Fruit fly (Drosophila melanogaster) whole organism, pupa: ENCODE results near the gene Bap111.

ENCODE experiments used
- CG10348 ChIP-seq: fragments of 200-800 bp; sonication (Bioruptor generic); IDR thresholded peaks from 2 replicates; pipeline ENCODE4 v1.3.6; 2022; ENCODE audit warnings: missing biosample characterization, missing genetic modification characterization
- CG12605 ChIP-seq: fragments of 200-800 bp; sonication (Bioruptor generic); IDR thresholded peaks from 2 replicates; pipeline ENCODE4 v1.3.6; 2022; ENCODE audit warnings: missing biosample characterization, missing genetic modification characterization
- CG13204 ChIP-seq: fragments of 200-800 bp; sonication (Bioruptor generic); optimal IDR thresholded peaks from 2 replicates; lab custom pipeline; 2018; ENCODE audit warnings: missing biosample characterization, mild to moderate bottlenecking, missing genetic modification characterization, moderate library complexity
- CG14655 ChIP-seq: fragments of 200-800 bp; sonication (Bioruptor generic); optimal IDR thresholded peaks from 3 replicates; lab custom pipeline; 2017; ENCODE audit warnings: mild to moderate bottlenecking, missing biosample characterization, missing genetic modification reagents, missing genetic modification characterization
- CG15710 ChIP-seq: fragments of 200-800 bp; sonication (Bioruptor generic); optimal IDR thresholded peaks from 2 replicates; lab custom pipeline; 2018; ENCODE audit warnings: missing biosample characterization, mild to moderate bottlenecking, missing genetic modification characterization, moderate library complexity
- CG17806 ChIP-seq: fragments of 200-800 bp; sonication (Bioruptor generic); optimal IDR thresholded peaks from 2 replicates; lab custom pipeline; 2018; ENCODE audit warnings: missing biosample characterization, mild to moderate bottlenecking, missing genetic modification characterization, moderate library complexity
- CG32121 ChIP-seq: fragments of 200-800 bp; sonication (Bioruptor generic); IDR thresholded peaks from 2 replicates; pipeline ENCODE4 v1.3.6; 2022; ENCODE audit warnings: missing biosample characterization, missing genetic modification characterization
- CG34367 ChIP-seq: fragments of 200-800 bp; sonication (Bioruptor generic); optimal IDR thresholded peaks from 2 replicates; lab custom pipeline; 2018; ENCODE audit warnings: missing biosample characterization, mild to moderate bottlenecking, missing genetic modification characterization
- CG4496 ChIP-seq: fragments of 200-800 bp; sonication (Bioruptor generic); IDR thresholded peaks from 3 replicates; pipeline ENCODE4 v1.3.6; 2022; ENCODE audit warnings: missing biosample characterization, missing genetic modification characterization
- CG8159 ChIP-seq: fragments of 200-800 bp; sonication (Bioruptor generic); optimal IDR thresholded peaks from 3 replicates; lab custom pipeline; 2018; ENCODE audit warnings: missing biosample characterization, mild to moderate bottlenecking, missing genetic modification characterization, moderate library complexity
- CG8301 ChIP-seq: fragments of 200-800 bp; sonication (Bioruptor generic); optimal IDR thresholded peaks from 2 replicates; lab custom pipeline; 2018; ENCODE audit warnings: missing biosample characterization, mild to moderate bottlenecking, missing genetic modification characterization
- CG9948 ChIP-seq: fragments of 200-800 bp; sonication (Bioruptor generic); optimal IDR thresholded peaks from 2 replicates; lab custom pipeline; 2018; ENCODE audit warnings: missing biosample characterization, mild to moderate bottlenecking, missing genetic modification characterization, moderate library complexity
- D1 ChIP-seq: fragments of 200-800 bp; sonication (Bioruptor generic); optimal IDR thresholded peaks from 2 replicates; lab custom pipeline; 2018; ENCODE audit warnings: missing biosample characterization, mild to moderate bottlenecking, missing genetic modification characterization, moderate library complexity
- EcR ChIP-seq: fragments of 200-800 bp; sonication (Bioruptor generic); optimal IDR thresholded peaks from 3 replicates; lab custom pipeline; 2019; ENCODE audit warnings: missing biosample characterization, missing genetic modification characterization, mild to moderate bottlenecking, moderate library complexity, missing genetic modification reagents
- Ets98B ChIP-seq: fragments of 200-800 bp; sonication (Bioruptor generic); IDR thresholded peaks from 2 replicates; pipeline ENCODE4 v1.3.6; 2022; ENCODE audit warnings: missing biosample characterization, missing genetic modification characterization
- Pif1A ChIP-seq: fragments of 200-800 bp; sonication (Bioruptor generic); optimal IDR thresholded peaks from 3 replicates; lab custom pipeline; 2016; ENCODE audit warnings: missing biosample characterization, missing genetic modification characterization
- Pif1B ChIP-seq: fragments of 200-800 bp; sonication (Bioruptor generic); optimal IDR thresholded peaks from 3 replicates; lab custom pipeline; 2016; ENCODE audit warnings: missing biosample characterization, missing genetic modification characterization
- Snoo ChIP-seq: fragments of 200-800 bp; sonication (Bioruptor generic); optimal IDR thresholded peaks from 3 replicates; lab custom pipeline; 2017; ENCODE audit warnings: missing biosample characterization, mild to moderate bottlenecking, missing genetic modification characterization, inconsistent platforms
- fd96Ca ChIP-seq: fragments of 200-800 bp; sonication (Bioruptor generic); IDR thresholded peaks from 3 replicates; pipeline ENCODE4 v1.3.6; 2022; ENCODE audit warnings: missing biosample characterization, missing genetic modification characterization
- gl ChIP-seq: fragments of 200-800 bp; sonication (Bioruptor generic); optimal IDR thresholded peaks from 2 replicates; lab custom pipeline; 2018; ENCODE audit warnings: missing biosample characterization, mild to moderate bottlenecking, missing genetic modification characterization
- rn ChIP-seq: fragments of 200-800 bp; sonication (Bioruptor generic); IDR thresholded peaks from 2 replicates; pipeline ENCODE4 v1.3.6; 2022; ENCODE audit warnings: missing biosample characterization, missing genetic modification characterization

The Bap111 gene

dm6 chrX:9168273-9168672 lies 19.2 kb downstream of the Bap111 start:
- TF ChIP-seq gl (tag; lab: Kevin White, UChicago) (no peak), Ets98B (no peak), CG8301 (tag; lab: Kevin White, UChicago) (no peak), CG15710 (tag; lab: Kevin White, UChicago) (no peak), Pif1A (GFP tag; lab: Kevin White, UChicago) (no peak), fd96Ca (GFP tag; lab: Robert Waterston, UW) (no peak), CG8159 (tag; lab: Kevin White, UChicago) (no peak), EcR (no peak)
- TF ChIP-seq, all 21 proteins: peak for 0

DNA sequence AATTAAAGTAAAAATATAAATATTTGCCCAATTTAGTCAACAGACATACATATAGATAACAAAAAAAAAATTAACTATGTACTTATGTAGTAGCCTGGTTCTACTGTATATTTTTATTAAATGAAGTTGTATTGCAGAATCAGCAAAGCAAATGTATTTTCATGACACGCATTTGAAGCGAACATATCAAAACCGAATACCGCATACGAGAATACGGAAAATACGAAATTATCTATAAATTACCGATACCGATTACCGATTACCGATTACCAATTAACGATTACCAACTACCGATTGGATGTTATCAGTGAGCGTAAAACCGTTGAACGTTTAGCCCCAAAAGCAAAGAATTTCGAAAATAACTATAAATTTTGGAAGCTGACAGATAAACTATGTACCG lies 38.3 kb downstream of the Bap111 start:
- TF ChIP-seq CG10348 (GFP tag; lab: Robert Waterston, UW) = no peak
- TF ChIP-seq, all 21 proteins: peak for 0

DNA sequence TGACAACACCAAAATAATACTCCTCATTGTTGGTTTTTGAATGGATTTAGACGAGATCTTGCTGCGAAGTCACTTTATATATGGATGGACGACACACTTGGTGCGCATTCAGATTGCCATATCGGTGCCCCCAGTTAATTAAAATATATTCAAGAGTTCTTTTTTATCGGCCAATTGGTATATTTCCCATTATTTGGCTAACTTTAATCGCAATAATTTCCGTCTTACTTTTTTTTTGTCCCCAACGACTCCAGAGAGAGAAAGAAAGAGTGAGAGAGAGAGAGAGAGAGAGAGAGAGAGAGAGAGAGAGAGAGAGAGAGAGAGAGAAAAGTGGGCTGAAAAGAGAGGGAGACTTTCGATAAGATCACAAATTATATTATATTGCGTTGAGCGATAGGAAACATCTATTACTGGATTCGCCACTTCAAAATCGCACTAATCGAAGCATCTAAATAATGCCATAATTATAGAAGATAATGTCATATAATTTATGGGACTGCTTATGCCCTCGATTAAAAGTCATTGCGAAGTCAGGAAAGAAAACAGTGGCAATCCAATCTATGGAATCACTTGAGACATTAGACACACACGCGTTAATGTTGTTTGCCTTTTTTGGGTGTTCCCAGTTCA lies 41.6 kb downstream of the Bap111 start, which contains the start of gene CG12115:
CG12115 (minus strand) TSS at position 51 of the 630 bp plus-strand sequence.
- TF ChIP-seq CG15710 (tag; lab: Kevin White, UChicago) (no peak), CG10348 (GFP tag; lab: Robert Waterston, UW) (no peak), EcR (no peak), CG12605 (no peak), D1 (tag; lab: Kevin White, UChicago) (no peak), rn (no peak), CG4496 (GFP tag; lab: Robert Waterston, UW) (no peak), CG34367 (tag; lab: Kevin White, UChicago) (no peak), fd96Ca (GFP tag; lab: Robert Waterston, UW) (no peak), CG9948 (no peak)

- TF ChIP-seq CG9948 (no peak), CG13204 (GFP tag; lab: Kevin White, UChicago) (no peak), CG17806 (tag; lab: Kevin White, UChicago) (no peak), rn (no peak), CG8301 (tag; lab: Kevin White, UChicago) (no peak), D1 (tag; lab: Kevin White, UChicago) (no peak), CG15710 (tag; lab: Kevin White, UChicago) (no peak), fd96Ca (GFP tag; lab: Robert Waterston, UW) (no peak), CG12605 (no peak), Snoo (no peak), CG8159 (tag; lab: Kevin White, UChicago) (no peak), Pif1A (GFP tag; lab: Kevin White, UChicago) (no peak), Pif1B (GFP tag; lab: Kevin White, UChicago) (no peak), CG34367 (tag; lab: Kevin White, UChicago) (no peak), CG4496 (GFP tag; lab: Robert Waterston, UW) (no peak), gl (tag; lab: Kevin White, UChicago) (no peak)
- TF ChIP-seq, all 21 proteins: peak for 0
These were observed 42.2 kb downstream of the Bap111 start, which contains the start of gene CG12057 for dm6 chrX:9191357-9191756. TSS of gene CG12057 (plus strand) at chrX:9191657.

DNA sequence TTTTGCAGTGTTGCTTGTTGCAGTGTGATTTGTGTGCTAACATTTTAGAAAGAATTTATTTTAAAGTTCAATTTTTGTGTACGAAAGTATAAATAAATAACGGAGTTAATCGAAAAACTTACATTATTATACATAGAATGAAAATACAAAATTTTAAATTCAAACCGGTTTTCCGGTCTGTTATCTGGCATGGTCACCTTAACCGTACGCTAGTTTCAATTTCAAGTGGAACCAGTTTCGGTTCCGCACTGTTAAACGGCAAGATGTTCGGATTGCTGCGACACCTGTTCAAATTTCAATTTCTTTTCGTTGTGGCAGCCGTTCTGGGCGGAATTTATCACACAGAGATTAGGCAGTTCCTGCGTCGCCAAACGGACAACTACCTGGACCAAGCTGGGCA lies 43.3 kb downstream of the Bap111 start, which contains the start of gene CG12056:
CG12056 (plus strand) TSS at position 241 of the 400 bp plus-strand sequence.
- TF ChIP-seq CG13204 (GFP tag; lab: Kevin White, UChicago) (no peak), Pif1B (GFP tag; lab: Kevin White, UChicago) (no peak), CG32121 (GFP tag; lab: Robert Waterston, UW) (no peak), CG8159 (tag; lab: Kevin White, UChicago) (no peak), CG10348 (GFP tag; lab: Robert Waterston, UW) (no peak), fd96Ca (GFP tag; lab: Robert Waterston, UW) (no peak), Pif1A (GFP tag; lab: Kevin White, UChicago) (no peak), CG8301 (tag; lab: Kevin White, UChicago) (no peak), CG9948 (no peak), CG12605 (no peak), Snoo (no peak), CG4496 (GFP tag; lab: Robert Waterston, UW) (no peak), D1 (tag; lab: Kevin White, UChicago) (no peak)

DNA sequence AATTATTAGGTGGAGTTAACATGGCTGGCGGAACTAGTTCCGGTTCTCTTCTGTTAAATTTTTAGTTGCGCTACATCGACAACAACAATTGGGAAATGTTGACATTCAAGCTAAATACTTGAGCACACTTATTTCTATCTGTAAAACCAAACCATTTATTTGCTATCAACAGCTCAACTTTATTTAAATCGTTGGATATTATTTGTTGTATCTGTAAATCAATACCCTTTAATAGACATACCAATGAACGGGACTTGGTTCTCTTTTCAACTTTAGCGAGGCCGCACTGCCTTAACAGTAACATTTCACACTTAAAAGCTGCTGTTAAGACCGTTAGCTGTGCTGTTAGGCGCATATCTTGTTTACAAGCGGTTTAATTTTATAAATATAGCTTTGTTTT lies 44.5 kb downstream of the Bap111 start, which contains the start of gene CG12106:
CG12106 (plus strand) TSS at position 295 of the 400 bp plus-strand sequence.
- TF ChIP-seq CG15710 (tag; lab: Kevin White, UChicago) (peak; percentile 54), Snoo (peak; percentile 23), CG4496 (GFP tag; lab: Robert Waterston, UW) (peak; percentile 56; the same call in 1 of the 3 replicates), rn (0 out of 2 replicates have a peak, but pooled peaks have one; percentile 20), CG10348 (GFP tag; lab: Robert Waterston, UW) (peak; percentile 21; the same call in 1 of the 2 replicates), CG14655 (GFP tag; lab: Kevin White, UChicago) (no peak), CG12605 (no peak), CG32121 (GFP tag; lab: Robert Waterston, UW) (peak; percentile 27; the same call in 1 of the 2 replicates), CG34367 (tag; lab: Kevin White, UChicago) (peak; percentile 26), CG8159 (tag; lab: Kevin White, UChicago) (no peak), CG8301 (tag; lab: Kevin White, UChicago) (peak; percentile 53), CG9948 (peak; percentile 25), D1 (tag; lab: Kevin White, UChicago) (no peak), CG17806 (tag; lab: Kevin White, UChicago) (peak; percentile 40)
